Worm (Caenorhabditis elegans) whole organism, early embryonic: Measurements from ENCODE around the gene F35G2.1.

ENCODE experiments used
- B0310.2 ChIP-seq: sonication (generic microtip); optimal IDR thresholded peaks from 2 replicates; lab custom pipeline; 2016; ENCODE audit warnings: mild to moderate bottlenecking, missing genetic modification characterization, missing compliant biosample characterization
- F13C5.2 ChIP-seq: sonication (generic microtip); optimal IDR thresholded peaks from 2 replicates; lab custom pipeline; 2017; ENCODE audit warnings: mild to moderate bottlenecking, missing genetic modification characterization, inconsistent platforms, missing compliant biosample characterization
- aly-1 ChIP-seq: sonication (generic microtip); optimal IDR thresholded peaks from 2 replicates; lab custom pipeline; 2016; ENCODE audit warnings: missing genetic modification characterization, missing compliant biosample characterization
- ama-1 ChIP-seq: fragments of 150-350 bp; optimal IDR thresholded peaks from 2 replicates; lab custom pipeline; 2014
- ceh-13 ChIP-seq: fragments of 200-800 bp; sonication (Bioruptor generic); optimal IDR thresholded peaks from 2 replicates; lab custom pipeline; 2018; ENCODE audit warnings: mild to moderate bottlenecking, missing genetic modification characterization, missing compliant biosample characterization
- ceh-36 ChIP-seq: sonication (generic microtip); optimal IDR thresholded peaks from 2 replicates; lab custom pipeline; 2016; ENCODE audit warnings: missing genetic modification characterization, inconsistent platforms, missing compliant biosample characterization
- ets-7 ChIP-seq: sonication (generic microtip); optimal IDR thresholded peaks from 2 replicates; lab custom pipeline; 2016; ENCODE audit warnings: missing genotype, missing genetic modification characterization, missing compliant biosample characterization
- flt-1 ChIP-seq: fragments of 200-800 bp; sonication (Bioruptor generic); IDR thresholded peaks from 2 replicates; pipeline ENCODE4 v1.3.6; 2022; ENCODE audit warnings: missing genetic modification characterization, missing compliant biosample characterization
- hmbx-1 ChIP-seq: sonication (generic microtip); optimal IDR thresholded peaks from 2 replicates; lab custom pipeline; 2016; ENCODE audit warnings: mild to moderate bottlenecking, missing genetic modification characterization, missing compliant biosample characterization
- hmg-4 ChIP-seq: fragments of 200-800 bp; sonication (Bioruptor generic); optimal IDR thresholded peaks from 2 replicates; lab custom pipeline; 2018; ENCODE audit warnings: mild to moderate bottlenecking, missing genetic modification characterization, missing compliant biosample characterization
- hnd-1 ChIP-seq: sonication (generic microtip); optimal IDR thresholded peaks from 2 replicates; lab custom pipeline; 2016; ENCODE audit warnings: missing genetic modification characterization, missing compliant biosample characterization
- pes-1 ChIP-seq: fragments of 200-800 bp; sonication (Bioruptor generic); IDR thresholded peaks from 2 replicates; pipeline ENCODE4 v1.3.6; 2022; ENCODE audit warnings: missing genetic modification reagents, missing genetic modification characterization, missing compliant biosample characterization
- scrt-1 ChIP-seq: fragments of 200-800 bp; sonication (Bioruptor generic); IDR thresholded peaks from 2 replicates; pipeline ENCODE4 v1.3.6; 2022; ENCODE audit warnings: missing genetic modification characterization, missing compliant biosample characterization
- sea-1 ChIP-seq: fragments of 200-800 bp; sonication (Bioruptor generic); conservative IDR thresholded peaks from 2 replicates; pipeline ENCODE4 v1.3.6; 2022; ENCODE audit warnings: missing genetic modification characterization, missing compliant biosample characterization
- tbx-11 ChIP-seq: fragments of 200-800 bp; sonication (Bioruptor generic); IDR thresholded peaks from 2 replicates; pipeline ENCODE4 v1.3.6; 2022; ENCODE audit warnings: missing genetic modification characterization, missing compliant biosample characterization
- tbx-37 ChIP-seq: fragments of 200-800 bp; sonication (Bioruptor generic); conservative IDR thresholded peaks from 2 replicates; pipeline ENCODE4 v1.3.6; 2022; ENCODE audit warnings: missing genetic modification reagents, missing genetic modification characterization, missing compliant biosample characterization
- tra-4 ChIP-seq: sonication (generic microtip); optimal IDR thresholded peaks from 2 replicates; lab custom pipeline; 2017; ENCODE audit warnings: missing genetic modification characterization, missing compliant biosample characterization

The F35G2.1 gene

ce11 chrIV:12198816-12199215 lies 4.2 kb upstream of the F35G2.1 start:
- no peak for TF ChIP-seq scrt-1
- no peak for TF ChIP-seq tra-4
- TF ChIP-seq ceh-36, result no peak
- TF ChIP-seq tbx-11, result no peak
- no peak for TF ChIP-seq pes-1 (GFP tag; lab: Robert Waterston, UW)
- no peak for TF ChIP-seq tbx-37 (GFP tag; lab: Robert Waterston, UW)
- TF ChIP-seq hmbx-1, result no peak
- TF ChIP-seq hmg-4, result no peak
- no peak for TF ChIP-seq sea-1 (GFP tag; lab: Robert Waterston, UW)
- no peak for TF ChIP-seq hnd-1 (tag; lab: Kevin White, UChicago)
- TF ChIP-seq F13C5.2 (tag; lab: Kevin White, UChicago), result no peak
- no peak for TF ChIP-seq aly-1
- TF ChIP-seq ceh-13 (GFP tag; lab: Kevin White, UChicago), result no peak
- TF ChIP-seq flt-1 (GFP tag; lab: Robert Waterston, UW), result no peak
- no peak for TF ChIP-seq B0310.2 (tag; lab: Kevin White, UChicago)
- TF ChIP-seq ets-7 (tag; lab: Kevin White, UChicago), result no peak
- no peak for TF ChIP-seq ama-1 (lab: Kevin White, UChicago)

ce11 chrIV:12199538-12200158 lies 3.4 kb upstream of the F35G2.1 start:
- no peak for TF ChIP-seq ceh-13 (GFP tag; lab: Kevin White, UChicago)
- no peak for TF ChIP-seq hnd-1 (tag; lab: Kevin White, UChicago)
- TF ChIP-seq tbx-37 (GFP tag; lab: Robert Waterston, UW), result no peak
- TF ChIP-seq F13C5.2 (tag; lab: Kevin White, UChicago), result no peak

DNA sequence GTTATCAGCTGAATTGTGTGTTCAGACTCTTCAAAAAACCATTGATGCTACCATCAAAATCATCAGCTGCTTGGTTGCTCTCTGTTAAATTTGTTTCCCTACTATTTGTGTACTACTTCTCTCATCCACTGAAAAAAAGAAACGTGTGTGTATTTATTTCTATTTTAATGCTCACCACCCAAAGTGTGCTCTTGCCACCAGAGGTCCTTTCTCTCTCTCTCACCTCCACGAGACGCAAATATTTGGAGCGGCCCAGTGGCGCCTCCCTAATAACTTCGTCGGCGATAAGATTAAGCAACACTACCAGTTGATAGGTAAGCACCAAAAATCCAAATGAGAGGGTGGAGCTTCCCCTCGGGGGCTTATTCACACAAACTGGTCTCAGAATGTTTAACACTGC lies 2.2 kb upstream of the F35G2.1 start:
- TF ChIP-seq tbx-37 (GFP tag; lab: Robert Waterston, UW), result no peak
- TF ChIP-seq hmbx-1, result no peak
- no peak for TF ChIP-seq hnd-1 (tag; lab: Kevin White, UChicago)
- TF ChIP-seq ama-1 (lab: Kevin White, UChicago), result no peak
- TF ChIP-seq flt-1 (GFP tag; lab: Robert Waterston, UW), result no peak
- no peak for TF ChIP-seq hmg-4
- no peak for TF ChIP-seq F13C5.2 (tag; lab: Kevin White, UChicago)
- TF ChIP-seq ceh-13 (GFP tag; lab: Kevin White, UChicago), result no peak
- TF ChIP-seq ceh-36, result no peak
- TF ChIP-seq B0310.2 (tag; lab: Kevin White, UChicago), result no peak
- TF ChIP-seq aly-1, result no peak
- no peak for TF ChIP-seq ets-7 (tag; lab: Kevin White, UChicago)
- no peak for TF ChIP-seq tra-4
- no peak for TF ChIP-seq scrt-1
- no peak for TF ChIP-seq pes-1 (GFP tag; lab: Robert Waterston, UW)
- TF ChIP-seq sea-1 (GFP tag; lab: Robert Waterston, UW), result no peak
- no peak for TF ChIP-seq tbx-11

- TF ChIP-seq hmbx-1 (no peak), aly-1 (no peak), scrt-1 (no peak), ama-1 (lab: Kevin White, UChicago) (no peak), hmg-4 (no peak), flt-1 (GFP tag; lab: Robert Waterston, UW) (no peak), ets-7 (tag; lab: Kevin White, UChicago) (no peak), ceh-36 (no peak), pes-1 (GFP tag; lab: Robert Waterston, UW) (no peak), tra-4 (no peak), tbx-37 (GFP tag; lab: Robert Waterston, UW) (no peak), tbx-11 (no peak), B0310.2 (tag; lab: Kevin White, UChicago) (no peak)
Observed at ce11 chrIV:12202000-12202399, 1.0 kb upstream of the F35G2.1 start.

DNA sequence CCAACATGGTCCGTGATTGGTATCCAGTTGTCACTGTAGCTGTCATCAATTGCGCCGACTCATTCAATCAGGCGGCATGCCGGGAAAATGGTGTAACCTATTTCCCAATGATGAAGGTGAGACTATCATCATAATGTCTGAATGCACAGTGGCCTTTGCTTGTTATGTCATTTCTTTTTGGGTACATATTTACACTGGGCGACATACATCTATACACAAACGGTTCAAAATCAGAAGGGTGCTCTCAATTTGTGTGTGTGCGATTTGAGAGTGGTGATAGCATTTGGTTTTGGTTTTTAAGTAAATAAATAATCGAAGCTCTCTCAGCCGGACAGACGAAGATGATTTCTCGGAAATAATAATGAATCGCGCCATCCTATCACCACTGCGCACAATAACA lies 919 bp downstream of the F35G2.1 start:
- TF ChIP-seq tra-4 (no peak), F13C5.2 (tag; lab: Kevin White, UChicago) (no peak), ets-7 (tag; lab: Kevin White, UChicago) (no peak), hmbx-1 (no peak)

- TF ChIP-seq tra-4 (no peak), hmbx-1 (no peak), ceh-13 (GFP tag; lab: Kevin White, UChicago) (no peak), flt-1 (GFP tag; lab: Robert Waterston, UW) (no peak), sea-1 (GFP tag; lab: Robert Waterston, UW) (no peak), hmg-4 (no peak), aly-1 (no peak), F13C5.2 (tag; lab: Kevin White, UChicago) (no peak), tbx-11 (no peak), tbx-37 (GFP tag; lab: Robert Waterston, UW) (no peak), ceh-36 (no peak), hnd-1 (tag; lab: Kevin White, UChicago) (no peak)
Observed at ce11 chrIV:12207454-12207853, 4.4 kb downstream of the F35G2.1 start.

DNA sequence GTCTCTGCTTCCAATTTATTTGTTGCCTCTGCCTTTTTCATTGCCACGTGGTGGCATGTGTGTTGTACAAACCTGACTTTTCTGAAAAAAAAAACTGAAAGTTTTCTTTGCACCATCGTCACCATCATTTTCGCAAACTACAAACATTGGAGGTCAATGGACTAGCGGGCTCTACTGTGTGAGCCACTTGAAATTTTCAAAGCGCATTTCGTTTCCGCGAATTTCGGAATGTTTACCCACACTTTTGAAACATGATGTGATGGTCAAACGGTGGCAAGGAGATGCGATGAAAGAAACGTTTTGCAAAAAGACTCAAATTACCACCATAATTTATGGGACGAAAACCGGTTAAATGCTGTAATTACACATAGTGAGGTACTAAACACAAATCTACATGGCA lies 4.8 kb downstream of the F35G2.1 start:
- TF ChIP-seq F13C5.2 (tag; lab: Kevin White, UChicago) (no peak), ets-7 (tag; lab: Kevin White, UChicago) (no peak), hnd-1 (tag; lab: Kevin White, UChicago) (no peak), scrt-1 (no peak), B0310.2 (tag; lab: Kevin White, UChicago) (no peak), tbx-11 (no peak), pes-1 (GFP tag; lab: Robert Waterston, UW) (no peak), hmg-4 (no peak), ama-1 (lab: Kevin White, UChicago) (no peak), flt-1 (GFP tag; lab: Robert Waterston, UW) (no peak), hmbx-1 (no peak), aly-1 (no peak)
